Worm (Caenorhabditis elegans) whole organism, L2 larva: ENCODE results near the gene F10D2.10.

Experiments
- F13H6.1 ChIP-seq: sonication (generic microtip); optimal IDR thresholded peaks from 2 replicates; lab custom pipeline; 2016; ENCODE audit warnings: missing genetic modification characterization, missing compliant biosample characterization
- R02D3.7 ChIP-seq: fragments of 150-350 bp; optimal IDR thresholded peaks from 2 replicates; lab custom pipeline; 2014; ENCODE audit warnings: missing biosample characterization, missing genetic modification characterization
- Y55F3AM.14 ChIP-seq: fragments of 200-800 bp; sonication (Bioruptor generic); optimal IDR thresholded peaks from 2 replicates; lab custom pipeline; 2018; ENCODE audit warnings: mild to moderate bottlenecking, missing genetic modification characterization, missing compliant biosample characterization
- ZK546.5 ChIP-seq: sonication (generic microtip); optimal IDR thresholded peaks from 2 replicates; lab custom pipeline; 2017; ENCODE audit warnings: missing biosample characterization, missing genetic modification characterization
- alr-1 ChIP-seq: fragments of 150-350 bp; optimal IDR thresholded peaks from 2 replicates; lab custom pipeline; 2014; ENCODE audit warnings: missing biosample characterization, missing genetic modification characterization
- ama-1 ChIP-seq: fragments of 150-350 bp; optimal IDR thresholded peaks from 2 replicates; lab custom pipeline; 2018; ENCODE audit warnings: inconsistent platforms
- blmp-1 ChIP-seq: sonication (generic microtip); optimal IDR thresholded peaks from 2 replicates; lab custom pipeline; 2017; ENCODE audit warnings: missing genetic modification characterization, mild to moderate bottlenecking, missing compliant biosample characterization, antibody characterized with exemption, moderate library complexity; ENCODE audit not compliant: insufficient read depth
- crh-2 ChIP-seq: sonication (generic microtip); optimal IDR thresholded peaks from 2 replicates; lab custom pipeline; 2017; ENCODE audit warnings: missing biosample characterization, missing genetic modification characterization
- dmd-4 ChIP-seq: sonication (generic microtip); optimal IDR thresholded peaks from 2 replicates; lab custom pipeline; 2017; ENCODE audit warnings: missing biosample characterization, missing genetic modification characterization
- egl-27 ChIP-seq: sonication (generic microtip); optimal IDR thresholded peaks from 3 replicates; lab custom pipeline; 2017; ENCODE audit warnings: missing biosample characterization, missing genetic modification reagents, missing genetic modification characterization
- elt-1 ChIP-seq: fragments of 150-350 bp; optimal IDR thresholded peaks from 2 replicates; lab custom pipeline; 2014; ENCODE audit warnings: missing biosample characterization, missing genetic modification characterization
- fos-1 ChIP-seq: fragments of 150-350 bp; optimal IDR thresholded peaks from 2 replicates; lab custom pipeline; 2014; ENCODE audit warnings: missing biosample characterization, missing genetic modification characterization
- gmeb-1 ChIP-seq: fragments of 150-350 bp; optimal IDR thresholded peaks from 2 replicates; lab custom pipeline; 2014; ENCODE audit warnings: missing biosample characterization, missing genetic modification characterization
- lin-13 ChIP-seq: fragments of 150-350 bp; optimal IDR thresholded peaks from 2 replicates; lab custom pipeline; 2014; ENCODE audit warnings: missing biosample characterization, missing genetic modification reagents, missing genetic modification characterization
- lsy-2 ChIP-seq, 2 experiments: fragments of 150-350 bp in 1 of 2; sonication (generic microtip) in 1 of 2; optimal IDR thresholded peaks; 2 replicates each; lab custom pipeline; 2014 to 2017; ENCODE audit warnings: missing biosample characterization in 2 of 2, missing genetic modification characterization in 2 of 2
- mab-5 ChIP-seq: fragments of 150-350 bp; optimal IDR thresholded peaks from 2 replicates; lab custom pipeline; 2014; ENCODE audit warnings: missing biosample characterization, missing genetic modification characterization
- mbf-1 ChIP-seq: sonication (generic microtip); optimal IDR thresholded peaks from 2 replicates; lab custom pipeline; 2017; ENCODE audit warnings: missing biosample characterization, missing genetic modification characterization
- mdl-1 ChIP-seq, 2 experiments: fragments of 150-350 bp in 1 of 2; sonication (generic microtip) in 1 of 2; optimal IDR thresholded peaks; 2 replicates each; lab custom pipeline; 2017; ENCODE audit warnings: missing biosample characterization in 2 of 2, missing genetic modification characterization in 2 of 2
- nhr-10 ChIP-seq: sonication (generic microtip); optimal IDR thresholded peaks from 2 replicates; lab custom pipeline; 2017; ENCODE audit warnings: missing biosample characterization, missing genetic modification characterization
- nhr-11 ChIP-seq: fragments of 150-350 bp; optimal IDR thresholded peaks from 2 replicates; lab custom pipeline; 2014; ENCODE audit warnings: missing biosample characterization, missing genetic modification characterization
- nhr-12 ChIP-seq: fragments of 150-350 bp; optimal IDR thresholded peaks from 2 replicates; lab custom pipeline; 2014; ENCODE audit warnings: missing biosample characterization, missing genetic modification characterization
- nhr-129 ChIP-seq: fragments of 150-350 bp; optimal IDR thresholded peaks from 2 replicates; lab custom pipeline; 2014; ENCODE audit warnings: missing biosample characterization, missing genetic modification characterization
- nhr-21 ChIP-seq: fragments of 150-350 bp; optimal IDR thresholded peaks from 2 replicates; lab custom pipeline; 2014; ENCODE audit warnings: missing biosample characterization, missing genetic modification characterization
- nhr-237 ChIP-seq: fragments of 150-350 bp; optimal IDR thresholded peaks from 2 replicates; lab custom pipeline; 2014; ENCODE audit warnings: missing biosample characterization, missing genetic modification characterization
- nhr-6 ChIP-seq: fragments of 150-350 bp; optimal IDR thresholded peaks from 2 replicates; lab custom pipeline; 2014; ENCODE audit warnings: missing biosample characterization, missing genetic modification characterization
- skn-1 ChIP-seq: sonication (generic microtip); optimal IDR thresholded peaks from 2 replicates; lab custom pipeline; 2017; ENCODE audit warnings: missing biosample characterization, missing genetic modification characterization
- sma-3 ChIP-seq: sonication (generic microtip); optimal IDR thresholded peaks from 2 replicates; lab custom pipeline; 2016; ENCODE audit warnings: missing genetic modification reagents, missing genetic modification characterization, missing compliant biosample characterization
- sma-9 ChIP-seq, 2 experiments: fragments of 150-350 bp in 1 of 2; sonication (generic microtip) in 1 of 2; optimal IDR thresholded peaks; 2 replicates each; lab custom pipeline; 2014 to 2016; ENCODE audit warnings: missing genetic modification characterization in 2 of 2, mild to moderate bottlenecking in 1 of 2, missing biosample characterization in 1 of 2, missing compliant biosample characterization in 1 of 2, missing genetic modification reagents in 1 of 2, moderate library complexity in 1 of 2
- snpc-4 ChIP-seq: fragments of 150-350 bp; optimal IDR thresholded peaks from 2 replicates; lab custom pipeline; 2014; ENCODE audit warnings: missing biosample characterization, missing genetic modification characterization
- unc-39 ChIP-seq: fragments of 150-350 bp; optimal IDR thresholded peaks from 2 replicates; lab custom pipeline; 2014; ENCODE audit warnings: missing biosample characterization, missing genetic modification characterization
- unc-55 ChIP-seq: fragments of 150-350 bp; sonication (generic microtip); optimal IDR thresholded peaks from 3 replicates; lab custom pipeline; 2014; ENCODE audit warnings: missing biosample characterization, missing genetic modification reagents, missing genetic modification characterization
- unc-62 ChIP-seq: fragments of 150-350 bp; optimal IDR thresholded peaks from 2 replicates; lab custom pipeline; 2014; ENCODE audit warnings: missing biosample characterization, missing genetic modification reagents, missing genetic modification characterization
- zag-1 ChIP-seq: fragments of 150-350 bp; optimal IDR thresholded peaks from 2 replicates; lab custom pipeline; 2014; ENCODE audit warnings: missing biosample characterization, missing genetic modification characterization
- ztf-1 ChIP-seq: fragments of 200-800 bp; sonication (Bioruptor generic); conservative IDR thresholded peaks from 2 replicates; pipeline ENCODE4 v1.3.6; 2022; ENCODE audit warnings: missing genetic modification characterization, missing compliant biosample characterization
- ztf-11 ChIP-seq: sonication (generic microtip); optimal IDR thresholded peaks from 2 replicates; lab custom pipeline; 2017; ENCODE audit warnings: missing biosample characterization, missing genetic modification characterization

F10D2.10 gene

ce11 chrV:7163477-7164114 lies 7.6 kb upstream of the F10D2.10 start, which contains the start of gene ugt-41:
Gene ugt-41 (minus strand): TSS chrV:7163595.
- TF ChIP-seq sma-9 (GFP tag; optimal IDR thresholded peaks at IDR 0.05; lab: Kevin White, UChicago) (peak; percentile 34), sma-9 (tag; optimal IDR thresholded peaks at IDR 0.05; lab: Kevin White, UChicago) (no peak), sma-3 (GFP tag; lab: Kevin White, UChicago) (peak; percentile 3), mbf-1 (tag; lab: Kevin White, UChicago) (no peak), nhr-21 (tag; lab: Kevin White, UChicago) (no peak), crh-2 (tag; lab: Kevin White, UChicago) (no peak), fos-1 (no peak), blmp-1 (no peak)

- TF ChIP-seq crh-2 (tag; lab: Kevin White, UChicago) (no peak), alr-1 (tag; lab: Kevin White, UChicago) (no peak), unc-55 (GFP tag; lab: Kevin White, UChicago) (no peak), nhr-10 (no peak), zag-1 (tag; lab: Kevin White, UChicago) (no peak), lsy-2 (tag; optimal IDR thresholded peaks at IDR 0.05; lab: Kevin White, UChicago) (no peak), fos-1 (no peak), nhr-237 (tag; lab: Kevin White, UChicago) (no peak), ama-1 (lab: Kevin White, UChicago) (no peak), unc-62 (GFP tag; lab: Kevin White, UChicago) (no peak), mab-5 (no peak), sma-3 (GFP tag; lab: Kevin White, UChicago) (no peak), snpc-4 (tag; lab: Kevin White, UChicago) (no peak), egl-27 (tag; lab: Kevin White, UChicago) (no peak), elt-1 (tag; lab: Kevin White, UChicago) (no peak)
- TF ChIP-seq, all 48 proteins: peak for 0
Measured at ce11 chrV:7159391-7159790, 3.4 kb upstream of the F10D2.10 start, which contains the start of gene str-204. Gene str-204 (plus strand): TSS chrV:7159691.

ce11 chrV:7157089-7157488 lies 1.1 kb upstream of the F10D2.10 start, which contains the start of gene ugt-39:
Gene ugt-39 (plus strand): TSS chrV:7157142.
- TF ChIP-seq Y55F3AM.14 (GFP tag; lab: Kevin White, UChicago), result no peak
- TF ChIP-seq nhr-129, result no peak
- no peak for TF ChIP-seq ztf-11
- TF ChIP-seq gmeb-1 (tag; lab: Kevin White, UChicago), result no peak
- TF ChIP-seq mdl-1 (tag; optimal IDR thresholded peaks at IDR 0.05; lab: Kevin White, UChicago), result no peak
- TF ChIP-seq nhr-11 (tag; lab: Kevin White, UChicago), result no peak
- no peak for TF ChIP-seq mab-5
- no peak for TF ChIP-seq alr-1 (tag; lab: Kevin White, UChicago)
- TF ChIP-seq F13H6.1 (tag; lab: Kevin White, UChicago), result no peak
- no peak for TF ChIP-seq unc-39 (tag; lab: Kevin White, UChicago)
- no peak for TF ChIP-seq crh-2 (tag; lab: Kevin White, UChicago)
- peak; percentile 58 for TF ChIP-seq fos-1
- TF ChIP-seq sma-9 (GFP tag; optimal IDR thresholded peaks at IDR 0.05; lab: Kevin White, UChicago), result peak; percentile 51
- TF ChIP-seq sma-9 (tag; optimal IDR thresholded peaks at IDR 0.05; lab: Kevin White, UChicago), result no peak
- no peak for TF ChIP-seq blmp-1
- TF ChIP-seq sma-3 (GFP tag; lab: Kevin White, UChicago), result peak; percentile 1
- TF ChIP-seq dmd-4, result no peak

- TF ChIP-seq nhr-10, result no peak
- no peak for TF ChIP-seq unc-55 (GFP tag; lab: Kevin White, UChicago)
- no peak for TF ChIP-seq mdl-1 (tag; optimal IDR thresholded peaks at IDR 0.05; lab: Kevin White, UChicago)
- TF ChIP-seq lsy-2 (tag; optimal IDR thresholded peaks at IDR 0.05; lab: Kevin White, UChicago), result no peak
- no peak for TF ChIP-seq ZK546.5 (tag; lab: Kevin White, UChicago)
- TF ChIP-seq ztf-11, result no peak
- TF ChIP-seq snpc-4 (tag; lab: Kevin White, UChicago), result no peak
- TF ChIP-seq lin-13 (GFP tag; lab: Kevin White, UChicago), result no peak
- no peak for TF ChIP-seq R02D3.7 (tag; lab: Kevin White, UChicago)
- no peak for TF ChIP-seq nhr-6 (tag; lab: Kevin White, UChicago)
- TF ChIP-seq zag-1 (tag; lab: Kevin White, UChicago), result no peak
- TF ChIP-seq skn-1, result no peak
- no peak for TF ChIP-seq unc-62 (GFP tag; lab: Kevin White, UChicago)
- TF ChIP-seq ztf-1 (GFP tag; lab: Robert Waterston, UW), result no peak
- TF ChIP-seq dmd-4, result no peak
- no peak for TF ChIP-seq gmeb-1 (tag; lab: Kevin White, UChicago)
- TF ChIP-seq crh-2 (tag; lab: Kevin White, UChicago), result no peak
- TF ChIP-seq blmp-1, result no peak
- no peak for TF ChIP-seq nhr-12 (tag; lab: Kevin White, UChicago)
Measured at ce11 chrV:7153046-7153445, 2.9 kb downstream of the F10D2.10 start, which contains the start of gene fat-7. Gene fat-7 (minus strand): TSS chrV:7153146.
